Fruit fly (Drosophila melanogaster): ENCODE data around the gene Rtnl1.

- TF ChIP-seq Met (GFP tag; optimal IDR thresholded peaks at IDR 0.05) (no peak), fd85E (GFP tag; optimal IDR thresholded peaks at IDR 0.05) (no peak), Blimp-1 (GFP tag; optimal IDR thresholded peaks at IDR 0.05) (no peak), Hr4 (GFP tag; optimal IDR thresholded peaks at IDR 0.05) (no peak), salr (GFP tag; optimal IDR thresholded peaks at IDR 0.05) (no peak), topi (GFP tag; optimal IDR thresholded peaks at IDR 0.05) (no peak), Gug (GFP tag; IDR thresholded peaks at IDR 0.05) (no peak), CG8319 (GFP tag; optimal IDR thresholded peaks at IDR 0.05) (no peak), CG16779 (tag; optimal IDR thresholded peaks at IDR 0.05) (no peak), OdsH (GFP tag; optimal IDR thresholded peaks at IDR 0.05) (no peak), svp (GFP tag) (no peak), Ets21C (GFP tag; optimal IDR thresholded peaks at IDR 0.05) (no peak), CG8632 (GFP tag; optimal IDR thresholded peaks at IDR 0.05) (no peak)
Measured at dm6 chr2L:4998260-4998560, 11.3 kb downstream of the Rtnl1 start.
